Fruit fly (Drosophila melanogaster): ENCODE results near the gene CG5860.

Gene CG5860

dm6 chr3R:17448758-17449157 is 39.3 kb downstream of the CG5860 start, which contains the start of gene Eh:
Gene Eh, minus strand, starts transcription at chr3R:17448858.
- TF ChIP-seq ATbp (GFP tag; optimal IDR thresholded peaks at IDR 0.05) (no peak), CG2889 (GFP tag; IDR thresholded peaks at IDR 0.05) (0 out of 3 replicates have a peak, but pooled peaks have one; percentile 24)

DNA sequence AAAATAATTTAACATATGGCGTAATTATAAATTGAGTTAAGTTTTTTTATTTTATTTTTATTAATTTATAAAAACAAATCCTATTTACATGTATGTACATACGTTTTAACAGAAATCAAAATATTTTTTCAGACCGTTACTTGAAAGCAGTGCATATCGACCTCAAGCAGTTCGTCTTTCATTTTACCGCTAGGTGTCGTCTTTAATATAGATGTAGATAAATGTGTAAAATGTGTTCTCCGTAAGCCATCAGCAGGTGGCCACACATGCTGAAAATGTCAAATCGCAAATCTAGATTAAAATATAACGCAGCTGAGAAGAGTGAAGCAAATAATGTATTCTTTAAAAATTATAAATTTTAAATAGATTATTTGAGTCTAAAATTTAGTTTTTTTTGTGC is 40.0 kb downstream of the CG5860 start:
- TF ChIP-seq Drgx (GFP tag; IDR thresholded peaks at IDR 0.05) (no peak), knrl (GFP tag; IDR thresholded peaks at IDR 0.05; ENCODE audit: partially characterized antibody) (peak; percentile 65; the same call in 2 of the 3 replicates), HmgZ (tag; optimal IDR thresholded peaks at IDR 0.05) (peak; percentile 10), Ets65A (GFP tag) (peak; percentile 87), CG33557 (GFP tag; optimal IDR thresholded peaks at IDR 0.05) (no peak), CG17186 (GFP tag; optimal IDR thresholded peaks at IDR 0.05) (no peak), ttk (GFP tag; IDR thresholded peaks at IDR 0.05) (no peak), grn (GFP tag; optimal IDR thresholded peaks at IDR 0.05) (peak; percentile 25), hb (GFP tag; IDR thresholded peaks at IDR 0.05; ENCODE audit: partially characterized antibody) (peak; percentile 51; the same call in 2 of the 3 replicates), bcd (GFP tag; optimal IDR thresholded peaks at IDR 0.05) (peak; percentile 19), Ptx1 (GFP tag; IDR thresholded peaks at IDR 0.05) (no peak), CG6689 (GFP tag; IDR thresholded peaks at IDR 0.05) (no peak), CG13894 (tag; optimal IDR thresholded peaks at IDR 0.05) (peak; percentile 9), stwl (tag; optimal IDR thresholded peaks at IDR 0.05) (peak; percentile 96), lola (GFP tag; optimal IDR thresholded peaks at IDR 0.05) (no peak), CG6654 (GFP tag; optimal IDR thresholded peaks at IDR 0.05) (no peak), Dek (tag; optimal IDR thresholded peaks at IDR 0.05) (no peak), CG2116 (GFP tag; optimal IDR thresholded peaks at IDR 0.05) (peak; percentile 14), Dfd (GFP tag; optimal IDR thresholded peaks at IDR 0.05) (peak in 1 of 2 experiments; percentile 47), CG15073 (GFP tag; optimal IDR thresholded peaks at IDR 0.05) (no peak), seq (GFP tag; IDR thresholded peaks at IDR 0.05) (no peak), CG1529 (GFP tag; optimal IDR thresholded peaks at IDR 0.05) (no peak), Opbp (GFP tag; IDR thresholded peaks at IDR 0.05; ENCODE audit: partially characterized antibody) (peak; percentile 69; the same call in 2 of the 3 replicates), gcm2 (GFP tag; optimal IDR thresholded peaks at IDR 0.05) (no peak), HLH4C (GFP tag; IDR thresholded peaks at IDR 0.05; ENCODE audit: partially characterized antibody) (peak; percentile 15; the same call in 1 of the 3 replicates), Sry-β (GFP tag; optimal IDR thresholded peaks at IDR 0.05) (no peak), Bdp1 (GFP tag; optimal IDR thresholded peaks at IDR 0.05) (no peak), B-H1 (GFP tag; IDR thresholded peaks at IDR 0.05) (no peak), slbo (GFP tag; IDR thresholded peaks at IDR 0.05) (0 out of 2 replicates have a peak, but pooled peaks have one; percentile 34), CG12659 (GFP tag; optimal IDR thresholded peaks at IDR 0.05) (no peak), pita (GFP tag; optimal IDR thresholded peaks at IDR 0.05) (peak; percentile 6), CG11504 (tag; optimal IDR thresholded peaks at IDR 0.05) (peak; percentile 46), Sry-δ (GFP tag; optimal IDR thresholded peaks at IDR 0.05) (no peak), lilli (GFP tag; optimal IDR thresholded peaks at IDR 0.05) (no peak), CG4404 (GFP tag; IDR thresholded peaks at IDR 0.05) (no peak), CTCF (GFP tag; optimal IDR thresholded peaks at IDR 0.05) (peak; percentile 95), Spps (tag; optimal IDR thresholded peaks at IDR 0.05) (no peak), pros (GFP tag; optimal IDR thresholded peaks at IDR 0.05) (no peak), Aef1 (GFP tag; IDR thresholded peaks at IDR 0.05) (no peak), caup (GFP tag; optimal IDR thresholded peaks at IDR 0.05; ENCODE audit: severe bottlenecking) (no peak), CG30403 (GFP tag; optimal IDR thresholded peaks at IDR 0.05) (no peak), Doc2 (GFP tag; IDR thresholded peaks at IDR 0.05) (no peak), CG1603 (tag; optimal IDR thresholded peaks at IDR 0.05) (peak; percentile 21), maf-S (GFP tag; optimal IDR thresholded peaks at IDR 0.05) (no peak), HHEX (GFP tag; optimal IDR thresholded peaks at IDR 0.05) (no peak), H15 (GFP tag; IDR thresholded peaks at IDR 0.05) (0 out of 3 replicates have a peak, but pooled peaks have one; percentile 18), Max (GFP tag; optimal IDR thresholded peaks at IDR 0.05) (no peak)

Measured in whole organism, embryonic.